Fruit fly (Drosophila melanogaster): ENCODE data around the gene tws.
A peak's percentile ranks its signal among the peaks of the same experiment; 100 is the strongest.

tws gene

dm6 chr3R:10091513-10091912, 48.1 kb downstream of the tws start:
- TF ChIP-seq Crg-1 (GFP tag; optimal IDR thresholded peaks at IDR 0.05): no peak
- TF ChIP-seq kay (GFP tag; ENCODE audit: borderline replicate concordance): peak; percentile 95
- TF ChIP-seq CG12768 (GFP tag; optimal IDR thresholded peaks at IDR 0.05): no peak

dm6 chr3R:10090906-10091305, 48.7 kb downstream of the tws start:
- TF ChIP-seq cic (GFP tag; optimal IDR thresholded peaks at IDR 0.05) (peak; percentile 42), CG5204 (GFP tag; optimal IDR thresholded peaks at IDR 0.05) (no peak), ovo (GFP tag; optimal IDR thresholded peaks at IDR 0.05) (no peak), CG11617 (GFP tag; optimal IDR thresholded peaks at IDR 0.05) (no peak)

- TF ChIP-seq tj (GFP tag; optimal IDR thresholded peaks at IDR 0.05) (peak; percentile 99), Clk (GFP tag; optimal IDR thresholded peaks at IDR 0.05) (peak; percentile 48), CG12768 (GFP tag; optimal IDR thresholded peaks at IDR 0.05) (peak; percentile 83), cnc (optimal IDR thresholded peaks at IDR 0.05) (peak; percentile 33 to 59), Crg-1 (GFP tag; optimal IDR thresholded peaks at IDR 0.05) (no peak), CG7101 (tag; optimal IDR thresholded peaks at IDR 0.05) (peak; percentile 12), Mnt (GFP tag; optimal IDR thresholded peaks at IDR 0.05) (peak; percentile 78), CG5204 (GFP tag; optimal IDR thresholded peaks at IDR 0.05) (no peak), pad (GFP tag; optimal IDR thresholded peaks at IDR 0.05) (peak; percentile 67), cic (GFP tag; optimal IDR thresholded peaks at IDR 0.05) (peak; percentile 97), Hr96 (GFP tag; optimal IDR thresholded peaks at IDR 0.05) (no peak), bab1 (GFP tag; optimal IDR thresholded peaks at IDR 0.05) (no peak), CG33017 (tag; optimal IDR thresholded peaks at IDR 0.05) (peak; percentile 56), CG14711 (tag; optimal IDR thresholded peaks at IDR 0.05) (peak; percentile 22), toe (GFP tag; optimal IDR thresholded peaks at IDR 0.05) (no peak), kay (GFP tag; ENCODE audit: borderline replicate concordance) (no peak), CG1620 (GFP tag; optimal IDR thresholded peaks at IDR 0.05) (no peak), CG11617 (GFP tag; optimal IDR thresholded peaks at IDR 0.05) (no peak)
Observed at dm6 chr3R:10089171-10089664, 50.4 kb downstream of the tws start.

dm6 chr3R:10087206-10087927, 52.2 kb downstream of the tws start:
- TF ChIP-seq toe (GFP tag; optimal IDR thresholded peaks at IDR 0.05) (peak; percentile 59), bab1 (GFP tag; optimal IDR thresholded peaks at IDR 0.05) (peak; percentile 27), CG14711 (tag; optimal IDR thresholded peaks at IDR 0.05) (peak; percentile 67), CG33017 (tag; optimal IDR thresholded peaks at IDR 0.05) (peak; percentile 67), Crg-1 (GFP tag; optimal IDR thresholded peaks at IDR 0.05) (peak; percentile 17), CG5204 (GFP tag; optimal IDR thresholded peaks at IDR 0.05) (no peak), tj (GFP tag; optimal IDR thresholded peaks at IDR 0.05) (peak; percentile 87), Hr96 (GFP tag; optimal IDR thresholded peaks at IDR 0.05) (peak; percentile 77), kay (GFP tag; ENCODE audit: borderline replicate concordance) (no peak), pad (GFP tag; optimal IDR thresholded peaks at IDR 0.05) (peak; percentile 67), CG1620 (GFP tag; optimal IDR thresholded peaks at IDR 0.05) (peak; percentile 54), CG7045 (GFP tag; optimal IDR thresholded peaks at IDR 0.05) (peak; percentile 83), Clk (GFP tag; optimal IDR thresholded peaks at IDR 0.05) (peak; percentile 76), ovo (GFP tag; optimal IDR thresholded peaks at IDR 0.05) (no peak), Mnt (GFP tag; optimal IDR thresholded peaks at IDR 0.05) (peak; percentile 90), cic (GFP tag; optimal IDR thresholded peaks at IDR 0.05) (peak; percentile 84), cnc (optimal IDR thresholded peaks at IDR 0.05) (no peak), CG12768 (GFP tag; optimal IDR thresholded peaks at IDR 0.05) (peak; percentile 72), CG7101 (tag; optimal IDR thresholded peaks at IDR 0.05) (peak; percentile 80), CG11617 (GFP tag; optimal IDR thresholded peaks at IDR 0.05) (peak; percentile 86)

dm6 chr3R:10086683-10087082, 52.9 kb downstream of the tws start:
- TF ChIP-seq Mnt (GFP tag; optimal IDR thresholded peaks at IDR 0.05): no peak
- TF ChIP-seq CG11617 (GFP tag; optimal IDR thresholded peaks at IDR 0.05): no peak
- no peak for TF ChIP-seq Hr96 (GFP tag; optimal IDR thresholded peaks at IDR 0.05)
- no peak for TF ChIP-seq toe (GFP tag; optimal IDR thresholded peaks at IDR 0.05)
- no peak for TF ChIP-seq tj (GFP tag; optimal IDR thresholded peaks at IDR 0.05)
- TF ChIP-seq CG7101 (tag; optimal IDR thresholded peaks at IDR 0.05): no peak
- no peak for TF ChIP-seq bab1 (GFP tag; optimal IDR thresholded peaks at IDR 0.05)
- no peak for TF ChIP-seq CG12768 (GFP tag; optimal IDR thresholded peaks at IDR 0.05)
- no peak for TF ChIP-seq CG14711 (tag; optimal IDR thresholded peaks at IDR 0.05)
- no peak for TF ChIP-seq ovo (GFP tag; optimal IDR thresholded peaks at IDR 0.05)
- no peak for TF ChIP-seq pad (GFP tag; optimal IDR thresholded peaks at IDR 0.05)
- TF ChIP-seq cic (GFP tag; optimal IDR thresholded peaks at IDR 0.05): no peak
- no peak for TF ChIP-seq CG7045 (GFP tag; optimal IDR thresholded peaks at IDR 0.05)
- TF ChIP-seq kay (GFP tag; ENCODE audit: borderline replicate concordance): no peak

- TF ChIP-seq bab1 (GFP tag; optimal IDR thresholded peaks at IDR 0.05): no peak
- peak; percentile 43 for TF ChIP-seq toe (GFP tag; optimal IDR thresholded peaks at IDR 0.05)
- TF ChIP-seq CG7101 (tag; optimal IDR thresholded peaks at IDR 0.05): no peak
- TF ChIP-seq cic (GFP tag; optimal IDR thresholded peaks at IDR 0.05): peak; percentile 50
Observed at dm6 chr3R:10086222-10086621, 53.4 kb downstream of the tws start.

- TF ChIP-seq CG33017 (tag; optimal IDR thresholded peaks at IDR 0.05) (peak; percentile 96), Clk (GFP tag; optimal IDR thresholded peaks at IDR 0.05) (peak; percentile 93), pad (GFP tag; optimal IDR thresholded peaks at IDR 0.05) (peak; percentile 75), cic (GFP tag; optimal IDR thresholded peaks at IDR 0.05) (peak; percentile 72), tj (GFP tag; optimal IDR thresholded peaks at IDR 0.05) (peak; percentile 92), Mnt (GFP tag; optimal IDR thresholded peaks at IDR 0.05) (peak; percentile 86), CG5204 (GFP tag; optimal IDR thresholded peaks at IDR 0.05) (peak; percentile 95), CG7045 (GFP tag; optimal IDR thresholded peaks at IDR 0.05) (peak; percentile 95), CG1620 (GFP tag; optimal IDR thresholded peaks at IDR 0.05) (peak; percentile 71), ovo (GFP tag; optimal IDR thresholded peaks at IDR 0.05) (peak; percentile 81), CG14711 (tag; optimal IDR thresholded peaks at IDR 0.05) (peak; percentile 88), Crg-1 (GFP tag; optimal IDR thresholded peaks at IDR 0.05) (peak; percentile 72), bab1 (GFP tag; optimal IDR thresholded peaks at IDR 0.05) (peak; percentile 71), Hr96 (GFP tag; optimal IDR thresholded peaks at IDR 0.05) (peak; percentile 87), CG11617 (GFP tag; optimal IDR thresholded peaks at IDR 0.05) (peak; percentile 94), toe (GFP tag; optimal IDR thresholded peaks at IDR 0.05) (peak; percentile 87), CG12768 (GFP tag; optimal IDR thresholded peaks at IDR 0.05) (peak; percentile 96), CG7101 (tag; optimal IDR thresholded peaks at IDR 0.05) (peak; percentile 96), kay (GFP tag; ENCODE audit: borderline replicate concordance) (no peak), cnc (optimal IDR thresholded peaks at IDR 0.05) (no peak)
Observed at dm6 chr3R:10084914-10085313, 54.7 kb downstream of the tws start.

Data from whole organism, adult.